Fruit fly (Drosophila melanogaster) S2 (cell line): Measurements from ENCODE around the gene CG32264.

Experiments used
- CG8478 ChIP-seq: fragments of >200 bp; optimal IDR thresholded peaks from 2 replicates; lab custom pipeline; 2018
- CTCF ChIP-seq, 2 experiments: fragments of >200 bp; optimal IDR thresholded peaks; 2 replicates each; lab custom pipeline; 2018

Gene CG32264

DNA sequence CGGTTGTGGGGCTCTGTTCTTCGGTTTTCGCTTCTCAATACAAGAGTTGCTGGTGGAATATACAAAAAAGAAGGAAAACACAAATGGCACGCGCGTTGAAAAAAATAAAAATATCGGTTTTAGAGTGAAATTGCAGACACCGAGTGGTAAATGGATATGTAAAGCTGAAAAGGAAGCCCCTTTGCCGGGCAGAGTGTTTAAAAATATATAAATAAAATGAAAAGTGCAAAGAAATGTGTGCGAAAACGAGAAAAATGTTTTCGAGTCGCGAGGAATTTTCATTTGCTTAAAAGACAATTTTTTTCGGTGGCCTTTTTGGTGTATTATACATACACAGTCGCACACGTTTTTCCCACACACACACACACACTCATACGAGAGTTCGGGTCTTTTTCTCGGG is 19.6 kb upstream of the CG32264 start:
- no peak for TF ChIP-seq CTCF (optimal IDR thresholded peaks at IDR 0.05; lab: Kevin White, UChicago)
- TF ChIP-seq CG8478 = no peak

DNA sequence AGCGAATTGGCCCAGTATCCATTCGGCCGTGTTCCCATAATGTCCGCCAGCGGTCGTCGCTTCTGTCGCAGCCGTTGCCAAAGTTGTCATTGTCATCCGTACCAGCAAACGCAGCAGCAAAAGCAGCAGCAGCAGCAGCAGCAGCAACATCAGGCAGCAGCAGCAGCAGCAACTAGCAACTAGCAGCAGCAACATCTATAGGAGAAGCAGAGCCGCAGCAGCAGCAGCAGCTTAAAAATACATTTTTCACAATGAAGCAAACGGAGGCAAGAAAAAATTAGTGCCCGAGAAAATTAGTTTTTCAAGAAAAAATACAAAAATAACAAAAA is 19.2 kb upstream of the CG32264 start:
- TF ChIP-seq CTCF (optimal IDR thresholded peaks at IDR 0.05; lab: Kevin White, UChicago) = no peak
- TF ChIP-seq CG8478 = no peak

DNA sequence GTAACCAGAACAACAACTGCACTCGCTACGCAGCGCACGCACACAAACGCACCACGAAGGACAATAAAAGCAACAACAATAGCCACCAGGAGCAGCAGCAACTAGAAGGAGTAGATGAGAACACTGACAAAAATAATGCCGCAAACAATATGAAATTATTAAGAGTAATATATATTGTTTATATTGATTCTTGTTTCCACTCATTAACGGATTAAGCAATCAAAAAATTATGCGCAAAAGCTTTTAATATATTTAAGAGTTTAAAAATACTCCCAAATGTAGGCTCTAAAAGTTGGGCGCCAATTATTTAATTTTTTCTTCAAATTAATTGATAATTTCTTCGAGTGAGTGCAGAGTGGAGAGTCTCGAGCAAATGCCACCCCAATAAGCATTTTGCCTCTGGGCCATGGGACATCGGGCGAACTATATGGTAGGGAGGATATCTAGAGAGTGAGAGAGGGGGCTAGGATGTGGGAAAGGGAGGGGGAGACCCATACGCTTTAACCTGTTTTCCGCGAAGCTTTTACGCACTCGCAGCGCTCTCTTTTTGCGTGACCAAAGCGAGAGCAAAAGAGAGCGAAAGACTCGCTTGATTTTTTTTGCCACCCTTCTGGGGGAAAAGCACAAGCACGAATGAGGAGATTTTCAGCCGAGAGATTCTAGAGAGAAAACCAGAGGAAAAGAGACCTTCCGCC is 18.7 kb upstream of the CG32264 start, which contains the start of gene Rdh:
TSS of gene Rdh (plus strand) at position 660 of the 695 bp plus-strand sequence.
- no peak for TF ChIP-seq CG8478
- TF ChIP-seq CTCF (optimal IDR thresholded peaks at IDR 0.05; lab: Kevin White, UChicago) = no peak

DNA sequence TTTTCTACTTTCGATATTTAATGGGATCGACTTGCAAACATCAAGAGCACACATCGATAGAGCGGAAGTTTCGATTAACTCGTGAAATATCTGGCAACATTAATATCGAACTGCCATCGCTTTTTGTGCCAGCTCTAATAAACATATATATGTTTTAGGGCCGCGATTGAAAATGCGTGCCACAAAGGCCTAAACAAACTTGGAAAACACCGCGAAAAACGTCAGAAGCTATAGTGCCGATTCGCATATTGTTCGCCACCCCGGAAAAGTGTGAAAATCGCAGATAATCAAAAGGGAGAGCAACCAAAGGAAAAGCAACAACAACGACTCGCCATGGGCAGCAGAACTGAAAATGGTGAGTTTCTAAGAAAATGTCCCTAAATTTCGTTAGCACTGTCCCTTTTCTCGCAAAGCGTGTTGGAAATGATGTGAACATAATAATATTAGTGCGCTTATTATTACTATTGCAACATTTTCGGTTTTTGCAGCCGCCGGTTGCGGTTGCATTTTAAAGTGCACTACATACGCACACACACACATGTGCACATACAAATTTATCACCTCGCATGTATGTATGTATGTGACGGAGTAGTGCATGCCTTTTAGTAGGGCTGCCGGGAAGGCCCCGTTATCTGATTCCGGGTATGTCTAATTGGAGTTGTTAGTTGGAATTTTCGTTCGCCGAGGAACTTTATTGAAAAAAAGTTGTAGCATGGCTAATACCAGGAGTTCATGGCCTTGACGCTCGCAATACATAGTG is 12.5 kb upstream of the CG32264 start, which contains the start of gene enc:
TSS of gene enc (plus strand) at position 114 of the 760 bp plus-strand sequence.
- TF ChIP-seq CTCF (optimal IDR thresholded peaks at IDR 0.05; lab: Kevin White, UChicago) (peak in 1 of 2 experiments; percentile 20), CG8478 (no peak)

DNA sequence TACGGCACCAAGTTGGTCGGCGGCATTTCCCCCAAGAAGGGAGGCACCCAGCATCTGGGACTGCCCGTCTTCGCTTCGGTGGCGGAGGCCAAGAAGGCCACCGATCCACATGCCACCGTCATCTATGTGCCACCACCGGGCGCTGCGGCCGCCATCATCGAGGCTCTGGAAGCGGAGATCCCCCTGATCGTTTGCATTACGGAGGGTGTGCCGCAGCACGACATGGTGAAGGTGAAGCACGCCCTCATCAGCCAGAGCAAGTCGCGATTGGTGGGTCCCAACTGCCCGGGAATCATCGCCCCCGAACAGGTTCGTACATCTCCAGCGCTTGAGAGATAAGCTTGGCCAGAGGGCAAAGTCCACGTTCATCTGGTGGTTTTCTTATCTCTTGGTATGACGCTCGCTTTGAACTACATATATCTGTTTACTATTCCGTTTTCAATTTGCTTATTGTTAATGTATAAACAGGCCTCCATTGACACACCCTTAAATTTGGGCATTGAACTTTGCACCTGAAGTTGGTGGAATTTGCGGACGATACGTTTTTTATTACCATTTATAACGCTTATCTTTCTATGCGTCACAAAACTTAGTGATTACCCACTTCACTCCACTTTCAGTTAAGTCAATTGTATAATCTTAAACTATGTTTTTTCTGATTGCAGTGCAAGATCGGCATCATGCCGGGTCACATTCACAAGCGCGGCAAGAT is 10.7 kb upstream of the CG32264 start:
- TF ChIP-seq CG8478 (no peak), CTCF (optimal IDR thresholded peaks at IDR 0.05; lab: Kevin White, UChicago) (no peak)

DNA sequence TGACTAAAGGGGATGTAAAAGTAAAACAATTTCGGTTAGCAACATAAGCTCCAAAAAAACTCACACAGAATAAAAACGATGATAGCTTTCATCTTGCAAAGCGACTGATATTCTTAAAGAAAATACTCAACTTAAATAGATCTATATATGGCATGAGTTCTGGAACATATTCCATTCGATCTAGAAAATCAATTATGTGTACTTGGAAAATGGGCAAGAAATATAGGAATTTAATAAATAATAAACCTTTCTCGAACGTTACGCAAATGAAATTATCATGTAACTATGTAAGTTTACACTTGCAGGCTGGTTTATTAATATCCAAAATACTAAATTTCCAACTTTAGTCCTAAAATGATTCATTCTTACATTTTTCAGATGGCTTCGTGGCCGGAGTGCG is 10.0 kb upstream of the CG32264 start, which contains the start of gene Acp63F:
TSS of gene Acp63F (minus strand) at position 101 of the 400 bp plus-strand sequence.
- TF ChIP-seq CTCF (optimal IDR thresholded peaks at IDR 0.05; lab: Kevin White, UChicago) (no peak), CG8478 (no peak)

DNA sequence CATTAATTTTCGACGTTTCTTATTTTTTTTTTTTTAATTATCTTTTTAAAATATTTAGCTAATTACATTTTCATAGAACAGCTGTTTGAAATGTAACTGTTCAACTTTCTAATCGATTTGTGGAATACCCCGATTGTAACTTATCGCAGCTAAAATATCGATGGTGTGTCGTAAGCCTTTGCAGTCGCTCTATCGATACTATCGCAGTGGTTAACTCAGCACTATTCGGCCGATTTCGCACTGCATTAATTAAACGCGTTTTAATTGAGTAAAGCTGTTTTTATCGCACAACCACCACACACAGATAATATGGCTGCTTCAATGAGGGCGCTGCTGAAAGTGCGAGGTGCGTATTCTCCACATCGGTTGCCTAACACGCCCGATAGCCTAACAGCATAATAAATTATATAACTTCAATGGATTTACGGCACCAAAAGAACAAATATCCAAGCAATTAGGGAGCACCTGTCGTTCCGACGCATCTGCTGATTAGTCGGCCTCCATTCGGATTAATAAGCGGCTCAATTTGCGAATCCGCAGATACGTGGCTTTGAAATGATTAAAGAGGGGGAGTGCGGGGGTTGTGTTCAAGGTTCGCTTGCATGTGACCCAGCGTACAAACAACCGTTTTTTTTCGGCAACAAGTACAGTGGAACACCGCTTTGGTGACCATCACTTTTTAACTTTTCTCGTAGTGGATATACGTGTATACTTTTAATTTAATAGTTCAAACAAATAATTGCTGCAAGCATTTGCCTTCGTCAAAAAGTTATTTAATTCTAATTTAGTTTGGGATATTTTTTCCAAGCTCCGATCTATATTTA is 8.0 kb upstream of the CG32264 start, which contains the start of gene Scsalpha1:
TSS of gene Scsalpha1 (plus strand) at position 202 of the 824 bp plus-strand sequence.
- TF ChIP-seq CTCF (optimal IDR thresholded peaks at IDR 0.05; lab: Kevin White, UChicago) = peak; percentile 27 to 35
- TF ChIP-seq CG8478 = no peak

DNA sequence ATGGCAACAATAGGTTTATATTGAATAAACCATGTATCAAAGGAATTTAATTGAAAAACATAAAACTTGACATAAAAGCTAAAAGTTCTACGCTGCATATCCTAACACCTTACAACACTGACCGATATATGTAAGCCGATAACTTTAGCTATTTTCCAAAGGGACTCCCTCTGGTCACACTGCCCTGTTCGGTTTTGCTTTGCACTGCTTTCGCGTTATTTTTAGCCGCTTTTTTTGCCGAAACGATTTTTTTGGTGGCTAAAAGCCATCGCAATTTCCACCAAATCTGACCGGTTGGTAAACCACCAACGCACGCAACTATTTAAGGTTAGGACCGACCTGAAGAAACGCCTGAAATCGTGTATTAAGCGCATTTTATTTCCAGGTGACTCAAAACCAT is 4.8 kb upstream of the CG32264 start, which contains the start of the genes CG32263 and PIG-B:
TSS of gene CG32263 (minus strand) at position 26 of the 400 bp plus-strand sequence.
TSS of gene PIG-B (plus strand) at position 175 of the 400 bp plus-strand sequence.
- TF ChIP-seq CG8478 (no peak), CTCF (optimal IDR thresholded peaks at IDR 0.05; lab: Kevin White, UChicago) (no peak)

DNA sequence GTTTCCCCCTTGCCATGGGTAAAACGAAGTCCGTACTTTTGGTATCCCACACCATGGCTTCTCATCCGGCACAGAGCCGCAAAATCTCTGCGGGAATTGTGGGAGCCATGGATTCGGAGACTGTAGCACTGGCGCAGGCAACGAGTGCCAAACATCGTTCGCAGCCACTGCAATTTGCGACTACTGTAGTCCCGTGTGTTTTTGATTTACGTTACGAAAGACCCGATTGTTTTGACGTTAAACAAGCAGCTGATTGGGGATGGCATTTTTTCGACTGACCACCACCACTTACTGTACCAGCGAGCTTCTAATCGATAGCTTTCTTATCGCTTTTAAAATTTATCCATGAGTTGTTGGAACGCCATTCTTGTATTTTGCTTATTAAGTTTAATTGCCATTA is 3.7 kb upstream of the CG32264 start, which contains the start of gene CG32262:
TSS of gene CG32262 (minus strand) at position 254 of the 400 bp plus-strand sequence.
- TF ChIP-seq CTCF (optimal IDR thresholded peaks at IDR 0.05; lab: Kevin White, UChicago) (no peak), CG8478 (no peak)

DNA sequence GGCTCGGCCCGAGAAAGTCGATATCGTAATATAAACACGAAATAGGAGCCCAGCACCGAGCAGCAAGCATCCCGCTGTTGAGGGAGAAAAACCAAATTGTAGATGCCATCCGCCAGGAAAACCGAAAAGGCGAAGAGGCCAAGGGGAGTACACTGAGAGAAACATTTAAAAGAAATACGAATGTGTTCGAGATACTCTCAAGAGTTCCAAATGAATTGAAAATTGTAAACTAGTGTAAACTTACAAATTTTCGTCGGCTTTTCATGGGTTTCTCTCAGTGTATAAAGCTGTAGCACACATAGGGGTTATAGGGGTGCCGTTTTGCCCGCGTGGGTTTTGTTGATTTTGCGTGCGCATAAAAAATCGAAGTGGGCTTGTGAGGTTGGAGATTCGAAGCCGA is 3.6 kb downstream of the CG32264 start:
- TF ChIP-seq CG8478 (no peak), CTCF (optimal IDR thresholded peaks at IDR 0.05; lab: Kevin White, UChicago) (no peak)

DNA sequence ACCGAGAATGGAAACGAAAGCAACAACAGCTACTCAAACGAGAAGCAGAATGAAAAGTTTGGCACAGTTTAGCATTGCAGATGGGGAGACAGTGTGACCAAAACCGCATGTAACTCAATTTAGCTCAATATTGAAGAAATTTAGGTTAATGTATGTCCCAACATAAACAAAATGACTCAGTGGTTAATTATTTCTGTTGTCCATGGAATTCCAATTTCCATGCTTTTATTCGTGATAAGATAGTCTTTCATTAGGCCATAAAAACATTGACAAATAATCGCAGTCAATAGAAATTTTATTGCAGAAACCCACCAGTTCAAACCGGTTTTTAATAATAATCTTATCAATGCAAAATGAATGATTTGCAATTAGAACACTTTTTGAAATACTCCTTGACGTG is 4.4 kb downstream of the CG32264 start:
- TF ChIP-seq CG8478 (no peak), CTCF (optimal IDR thresholded peaks at IDR 0.05; lab: Kevin White, UChicago) (no peak)

DNA sequence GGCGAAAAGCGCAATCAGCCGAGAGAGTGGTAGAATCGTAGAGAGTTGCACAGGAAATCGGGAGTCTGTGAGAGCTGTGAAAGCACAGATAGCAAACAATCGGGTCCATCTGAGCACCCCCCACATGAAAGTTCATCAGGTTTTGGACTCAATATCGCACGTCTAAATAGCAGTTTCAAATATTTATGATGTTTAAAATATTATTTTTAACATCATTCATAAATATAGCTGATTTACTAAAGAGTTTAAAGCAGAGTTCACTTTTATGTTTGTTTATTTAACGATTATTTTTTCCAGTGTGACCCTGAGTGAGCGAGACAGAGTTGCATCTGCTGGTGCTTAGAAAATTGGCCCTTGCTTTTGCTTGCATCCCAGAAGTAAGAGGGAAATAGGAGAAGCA is 4.9 kb downstream of the CG32264 start:
- no peak for TF ChIP-seq CTCF (optimal IDR thresholded peaks at IDR 0.05; lab: Kevin White, UChicago)
- no peak for TF ChIP-seq CG8478

DNA sequence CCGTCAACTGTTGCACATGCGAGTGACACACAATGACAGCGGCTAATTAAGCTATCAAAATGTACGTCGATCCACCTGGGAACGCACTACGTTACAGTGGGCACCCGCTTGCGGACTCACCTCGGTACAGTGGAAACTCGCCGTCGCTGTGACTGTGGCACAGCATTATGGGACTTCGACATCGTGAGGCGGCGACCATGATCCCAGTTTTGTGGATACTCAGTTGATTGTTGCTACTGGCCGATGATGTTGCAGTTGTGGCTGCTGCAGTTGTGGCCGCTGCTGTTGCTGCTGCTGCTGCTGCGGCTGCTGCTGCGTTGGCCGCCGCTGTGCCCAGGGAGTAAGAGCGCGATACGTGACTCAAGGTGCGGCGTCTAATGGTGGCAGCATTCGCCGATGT is 6.5 kb downstream of the CG32264 start:
- TF ChIP-seq CG8478 (no peak), CTCF (optimal IDR thresholded peaks at IDR 0.05; lab: Kevin White, UChicago) (no peak)

DNA sequence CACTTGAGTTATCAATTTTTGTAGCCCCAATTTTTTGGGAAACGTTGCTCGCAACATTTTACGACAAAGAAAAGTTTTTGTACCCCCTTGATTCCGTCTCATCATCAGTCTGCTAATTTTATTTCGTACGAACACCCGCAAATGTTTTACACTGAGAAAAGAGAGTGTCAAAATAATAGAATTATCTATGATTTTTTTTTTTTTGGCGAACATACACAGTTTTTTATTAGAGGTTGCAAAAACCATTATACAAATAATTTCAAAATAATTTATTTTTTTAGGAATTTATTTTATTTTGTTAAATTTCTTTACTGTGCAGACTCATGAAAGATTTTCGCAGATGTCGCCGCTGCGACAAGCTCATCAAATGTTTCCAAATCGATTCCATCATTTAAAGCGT is 7.8 kb downstream of the CG32264 start:
- TF ChIP-seq CTCF (optimal IDR thresholded peaks at IDR 0.05; lab: Kevin White, UChicago) = no peak
- no peak for TF ChIP-seq CG8478
